Fruit fly (Drosophila melanogaster): Measurements from ENCODE around the gene Prosalpha6T.

The Prosalpha6T gene

dm6 chr2L:13204151-13204550 lies 27.7 kb upstream of the Prosalpha6T start:
- TF ChIP-seq Hr38 (GFP tag; optimal IDR thresholded peaks at IDR 0.05) (no peak), Eip78C (GFP tag) (peak; percentile 43), ss (GFP tag; optimal IDR thresholded peaks at IDR 0.05) (no peak)

- TF ChIP-seq fd85E (GFP tag; optimal IDR thresholded peaks at IDR 0.05) (no peak), esn (GFP tag; optimal IDR thresholded peaks at IDR 0.05) (peak; percentile 44), Sox14 (GFP tag; optimal IDR thresholded peaks at IDR 0.05) (peak; percentile 10), CG6792 (GFP tag; optimal IDR thresholded peaks at IDR 0.05) (no peak), CG6854 (GFP tag; optimal IDR thresholded peaks at IDR 0.05) (peak; percentile 66), eg (GFP tag; IDR thresholded peaks at IDR 0.05) (peak; percentile 46; the same call in 1 of the 3 replicates), CG3919 (GFP tag; optimal IDR thresholded peaks at IDR 0.05) (peak; percentile 40), ss (GFP tag; optimal IDR thresholded peaks at IDR 0.05) (peak; percentile 35 to 62), CG10669 (GFP tag; optimal IDR thresholded peaks at IDR 0.05) (no peak), topi (GFP tag; optimal IDR thresholded peaks at IDR 0.05) (peak; percentile 5), Hr39 (GFP tag; optimal IDR thresholded peaks at IDR 0.05) (no peak), CG16779 (tag; optimal IDR thresholded peaks at IDR 0.05) (peak; percentile 38), Eip78C (GFP tag) (peak; percentile 67), CG6163 (GFP tag; IDR thresholded peaks at IDR 0.05) (peak; percentile 53; the same call in 2 of the 3 replicates), CG10631 (GFP tag; optimal IDR thresholded peaks at IDR 0.05) (no peak), svp (GFP tag) (peak; percentile 74), Met (GFP tag; optimal IDR thresholded peaks at IDR 0.05) (peak; percentile 22), net (GFP tag; optimal IDR thresholded peaks at IDR 0.05) (no peak), CG1621 (tag; optimal IDR thresholded peaks at IDR 0.05) (peak; percentile 8), fkh (GFP tag; optimal IDR thresholded peaks at IDR 0.05) (peak; percentile 79), fd59A (GFP tag; optimal IDR thresholded peaks at IDR 0.05) (no peak), CG15336 (GFP tag; IDR thresholded peaks at IDR 0.05) (0 out of 2 replicates have a peak, but pooled peaks have one; percentile 21), Eip75B (GFP tag; optimal IDR thresholded peaks at IDR 0.05) (peak; percentile 45)
Observed at dm6 chr2L:13205256-13205655, 26.6 kb upstream of the Prosalpha6T start.

- TF ChIP-seq esn (GFP tag; optimal IDR thresholded peaks at IDR 0.05) (no peak), acj6 (GFP tag; optimal IDR thresholded peaks at IDR 0.05) (no peak), Smox (GFP tag; optimal IDR thresholded peaks at IDR 0.05) (no peak), CG11294 (GFP tag; IDR thresholded peaks at IDR 0.05) (no peak), dsx (GFP tag; optimal IDR thresholded peaks at IDR 0.05; ENCODE audit: poor library complexity, severe bottlenecking) (no peak), salr (GFP tag; optimal IDR thresholded peaks at IDR 0.05) (no peak), net (GFP tag; optimal IDR thresholded peaks at IDR 0.05) (no peak), Gug (GFP tag; IDR thresholded peaks at IDR 0.05) (no peak), CG6792 (GFP tag; optimal IDR thresholded peaks at IDR 0.05) (no peak), fd85E (GFP tag; optimal IDR thresholded peaks at IDR 0.05) (no peak), CG16779 (tag; optimal IDR thresholded peaks at IDR 0.05) (peak; percentile 52), CG10669 (GFP tag; optimal IDR thresholded peaks at IDR 0.05) (no peak), spab (GFP tag; optimal IDR thresholded peaks at IDR 0.05) (no peak), vri (GFP tag; optimal IDR thresholded peaks at IDR 0.05) (peak; percentile 55), CG3919 (GFP tag; optimal IDR thresholded peaks at IDR 0.05) (peak; percentile 23), Hr38 (GFP tag; optimal IDR thresholded peaks at IDR 0.05) (no peak), CG8119 (GFP tag; IDR thresholded peaks at IDR 0.05) (0 out of 3 replicates have a peak, but pooled peaks have one; percentile 35), Sox102F (GFP tag; optimal IDR thresholded peaks at IDR 0.05) (no peak), CG34406 (GFP tag; optimal IDR thresholded peaks at IDR 0.05) (no peak), Lpt (GFP tag; optimal IDR thresholded peaks at IDR 0.05) (peak; percentile 32), Ets21C (GFP tag; optimal IDR thresholded peaks at IDR 0.05) (no peak), Ets96B (tag; optimal IDR thresholded peaks at IDR 0.05) (no peak), CG10631 (GFP tag; optimal IDR thresholded peaks at IDR 0.05) (no peak), Eip75B (GFP tag; optimal IDR thresholded peaks at IDR 0.05) (peak; percentile 31), Eip93F (GFP tag; optimal IDR thresholded peaks at IDR 0.05) (no peak), CG4318 (GFP tag; optimal IDR thresholded peaks at IDR 0.05) (no peak), Blimp-1 (GFP tag; optimal IDR thresholded peaks at IDR 0.05) (no peak), ss (GFP tag; optimal IDR thresholded peaks at IDR 0.05) (peak; percentile 5 to 73), eg (GFP tag; IDR thresholded peaks at IDR 0.05) (peak; percentile 61; the same call in 2 of the 3 replicates), fd59A (GFP tag; optimal IDR thresholded peaks at IDR 0.05) (no peak), pdm3 (GFP tag; optimal IDR thresholded peaks at IDR 0.05) (no peak), CG8632 (GFP tag; optimal IDR thresholded peaks at IDR 0.05) (no peak), achi (GFP tag; optimal IDR thresholded peaks at IDR 0.05) (no peak), CG15336 (GFP tag; IDR thresholded peaks at IDR 0.05) (0 out of 2 replicates have a peak, but pooled peaks have one; percentile 27), fkh (GFP tag; optimal IDR thresholded peaks at IDR 0.05) (peak; percentile 8), CG6854 (GFP tag; optimal IDR thresholded peaks at IDR 0.05) (no peak), lz (GFP tag; optimal IDR thresholded peaks at IDR 0.05) (no peak)
Observed at dm6 chr2L:13206077-13206668, 25.7 kb upstream of the Prosalpha6T start.

Measured in whole organism, prepupa.